Fruit fly (Drosophila melanogaster): ENCODE data around the gene ctp.

dm6 chrX:4660642-4661252, 26.9 kb upstream of the ctp start:
- TF ChIP-seq CrebA (GFP tag; optimal IDR thresholded peaks at IDR 0.05; ENCODE audit: borderline replicate concordance) (no peak), rgr (GFP tag; optimal IDR thresholded peaks at IDR 0.05) (no peak), usp (GFP tag; optimal IDR thresholded peaks at IDR 0.05) (no peak), lola (GFP tag; optimal IDR thresholded peaks at IDR 0.05) (no peak), br (GFP tag; optimal IDR thresholded peaks at IDR 0.05) (no peak), tai (GFP tag; optimal IDR thresholded peaks at IDR 0.05) (no peak), h (GFP tag; optimal IDR thresholded peaks at IDR 0.05) (no peak), Vsx2 (GFP tag; optimal IDR thresholded peaks at IDR 0.05; ENCODE audit: partially characterized antibody) (no peak), N (GFP tag; optimal IDR thresholded peaks at IDR 0.05) (no peak)
